Fruit fly (Drosophila melanogaster) whole organism, embryonic: ENCODE measurements around the gene CG10353.

Experiments used
- Adf1 ChIP-seq: fragments of 200-800 bp; sonication (Bioruptor generic); IDR thresholded peaks from 2 replicates; pipeline ENCODE4 v1.3.6; 2022; ENCODE audit warnings: missing biosample characterization, missing genetic modification characterization
- Atf-2 ChIP-seq: fragments of 200-800 bp; sonication (Bioruptor generic); optimal IDR thresholded peaks from 2 replicates; lab custom pipeline; 2016; ENCODE audit warnings: missing biosample characterization, missing genetic modification characterization
- B-H2 ChIP-seq: fragments of 200-800 bp; sonication (Bioruptor generic); optimal IDR thresholded peaks from 2 replicates; lab custom pipeline; 2018; ENCODE audit warnings: missing biosample characterization, mild to moderate bottlenecking, missing genetic modification characterization
- Bdp1 ChIP-seq: fragments of 200-800 bp; sonication (Bioruptor generic); optimal IDR thresholded peaks from 3 replicates; lab custom pipeline; 2016; ENCODE audit warnings: missing biosample characterization, missing genetic modification characterization
- Blimp-1 ChIP-seq: fragments of 200-800 bp; sonication (Bioruptor generic); optimal IDR thresholded peaks from 3 replicates; lab custom pipeline; 2018; ENCODE audit warnings: missing biosample characterization, missing genetic modification characterization, mild to moderate bottlenecking, moderate library complexity, missing genetic modification reagents
- Bteb2 ChIP-seq: fragments of 200-800 bp; sonication (Bioruptor generic); optimal IDR thresholded peaks from 2 replicates; lab custom pipeline; 2016; ENCODE audit warnings: missing biosample characterization, missing genetic modification characterization
- CG10321 ChIP-seq: fragments of 200-800 bp; sonication (Bioruptor generic); IDR thresholded peaks from 2 replicates; pipeline ENCODE4 v1.3.6; 2022; ENCODE audit warnings: missing biosample characterization, missing genetic modification characterization
- CG10565 ChIP-seq: fragments of 200-800 bp; sonication (Bioruptor generic); optimal IDR thresholded peaks from 3 replicates; lab custom pipeline; 2016; ENCODE audit warnings: missing biosample characterization, mild to moderate bottlenecking, missing genetic modification characterization
- CG11696 ChIP-seq: fragments of 200-800 bp; sonication (Bioruptor generic); IDR thresholded peaks from 2 replicates; pipeline ENCODE4 v1.3.6; 2022; ENCODE audit warnings: missing biosample characterization, missing genetic modification characterization
- CG12769 ChIP-seq: fragments of 200-800 bp; sonication (Bioruptor generic); optimal IDR thresholded peaks from 2 replicates; lab custom pipeline; 2019; ENCODE audit warnings: missing biosample characterization, mild to moderate bottlenecking, missing genetic modification characterization, moderate library complexity
- CG13296 ChIP-seq: fragments of 200-800 bp; sonication (Bioruptor generic); optimal IDR thresholded peaks from 3 replicates; lab custom pipeline; 2018; ENCODE audit warnings: missing biosample characterization, mild to moderate bottlenecking, missing genetic modification characterization
- CG14667 ChIP-seq: fragments of 200-800 bp; sonication (Bioruptor generic); IDR thresholded peaks from 2 replicates; pipeline ENCODE4 v1.3.6; 2022; ENCODE audit warnings: missing biosample characterization, missing genetic modification characterization
- CG17802 ChIP-seq: fragments of 200-800 bp; sonication (Bioruptor generic); optimal IDR thresholded peaks from 2 replicates; lab custom pipeline; 2018; ENCODE audit warnings: missing biosample characterization, mild to moderate bottlenecking, missing genetic modification characterization, moderate library complexity
- CG18262 ChIP-seq: fragments of 200-800 bp; optimal IDR thresholded peaks from 3 replicates; lab custom pipeline; 2019; ENCODE audit warnings: missing biosample characterization, mild to moderate bottlenecking, missing genetic modification characterization, moderate library complexity
- CG3847 ChIP-seq: fragments of 200-800 bp; sonication (Bioruptor generic); IDR thresholded peaks from 2 replicates; pipeline ENCODE4 v1.3.6; 2022; ENCODE audit warnings: missing biosample characterization, missing genetic modification characterization
- CG4404 ChIP-seq: fragments of 200-800 bp; sonication (Bioruptor generic); IDR thresholded peaks from 2 replicates; pipeline ENCODE4 v1.3.6; 2022; ENCODE audit warnings: missing biosample characterization, missing genetic modification characterization
- CG6854 ChIP-seq: fragments of 200-800 bp; sonication (Bioruptor generic); optimal IDR thresholded peaks from 3 replicates; lab custom pipeline; 2017; ENCODE audit warnings: missing biosample characterization, mild to moderate bottlenecking, missing genetic modification characterization
- CG7357 ChIP-seq: fragments of 200-800 bp; sonication (Bioruptor generic); IDR thresholded peaks from 3 replicates; pipeline ENCODE4 v1.3.6; 2022; ENCODE audit warnings: missing biosample characterization, missing genetic modification characterization
- CG8089 ChIP-seq: fragments of 200-800 bp; sonication (Bioruptor generic); optimal IDR thresholded peaks from 3 replicates; lab custom pipeline; 2016; ENCODE audit warnings: missing biosample characterization, missing genetic modification characterization
- CG8944 ChIP-seq: fragments of 200-800 bp; sonication (Bioruptor generic); optimal IDR thresholded peaks from 3 replicates; lab custom pipeline; 2016; ENCODE audit warnings: missing biosample characterization, missing genetic modification characterization
- CG9727 ChIP-seq: fragments of 200-800 bp; sonication (Bioruptor generic); optimal IDR thresholded peaks from 3 replicates; lab custom pipeline; 2017; ENCODE audit warnings: missing biosample characterization, mild to moderate bottlenecking, missing genetic modification characterization
- CG9876 ChIP-seq: fragments of 200-800 bp; sonication (Bioruptor generic); optimal IDR thresholded peaks from 2 replicates; lab custom pipeline; 2016; ENCODE audit warnings: missing biosample characterization, missing genetic modification characterization
- D19B ChIP-seq: fragments of 200-800 bp; sonication (Bioruptor generic); optimal IDR thresholded peaks from 2 replicates; lab custom pipeline; 2017; ENCODE audit warnings: missing biosample characterization, mild to moderate bottlenecking, missing genetic modification characterization
- Dbx ChIP-seq: fragments of 200-800 bp; sonication (Bioruptor generic); IDR thresholded peaks from 3 replicates; pipeline ENCODE4 v1.3.6; 2022; ENCODE audit warnings: missing biosample characterization, missing genetic modification characterization
- Dip2 ChIP-seq: fragments of 200-800 bp; sonication (Bioruptor generic); IDR thresholded peaks from 2 replicates; pipeline ENCODE4 v1.3.6; 2022; ENCODE audit warnings: missing biosample characterization, missing genetic modification characterization
- Doc3 ChIP-seq: fragments of 200-800 bp; sonication (Bioruptor generic); IDR thresholded peaks from 3 replicates; pipeline ENCODE4 v1.3.6; 2022; ENCODE audit warnings: missing biosample characterization, missing genetic modification characterization; ENCODE audit not compliant: partially characterized antibody
- Dref ChIP-seq: fragments of 200-800 bp; sonication (Bioruptor generic); IDR thresholded peaks from 2 replicates; pipeline ENCODE4 v1.3.6; 2022; ENCODE audit warnings: missing biosample characterization, missing genetic modification characterization
- Fer1 ChIP-seq: fragments of 200-800 bp; sonication (Bioruptor generic); optimal IDR thresholded peaks from 2 replicates; lab custom pipeline; 2017; ENCODE audit warnings: missing biosample characterization, mild to moderate bottlenecking, missing genetic modification characterization
- HLHmδ ChIP-seq: fragments of 200-800 bp; sonication (Bioruptor generic); optimal IDR thresholded peaks from 2 replicates; lab custom pipeline; 2018; ENCODE audit warnings: missing biosample characterization, mild to moderate bottlenecking, missing genetic modification characterization, moderate library complexity
- Kr ChIP-seq: fragments of 200-800 bp; sonication (Bioruptor generic); optimal IDR thresholded peaks from 2 replicates; lab custom pipeline; 2017; ENCODE audit warnings: missing biosample characterization, mild to moderate bottlenecking, missing genetic modification characterization
- Lhr ChIP-seq: fragments of 200-800 bp; sonication (Bioruptor generic); optimal IDR thresholded peaks from 3 replicates; lab custom pipeline; 2017; ENCODE audit warnings: mild to moderate bottlenecking, missing biosample characterization, missing genetic modification reagents, missing genetic modification characterization
- Oli ChIP-seq: fragments of 200-800 bp; sonication (Bioruptor generic); optimal IDR thresholded peaks from 2 replicates; lab custom pipeline; 2018; ENCODE audit warnings: missing biosample characterization, mild to moderate bottlenecking, missing genetic modification characterization, moderate library complexity
- bsh ChIP-seq, 2 experiments: fragments of 200-800 bp; sonication (Bioruptor generic); optimal IDR thresholded peaks; 2 replicates each; lab custom pipeline; 2017 to 2018; ENCODE audit warnings: mild to moderate bottlenecking in 2 of 2, missing biosample characterization in 2 of 2, missing genetic modification characterization in 2 of 2, moderate library complexity in 1 of 2
- cad ChIP-seq: fragments of >200 bp; optimal IDR thresholded peaks from 2 replicates; lab custom pipeline; 2017; ENCODE audit warnings: missing biosample characterization, missing genetic modification characterization
- dimm ChIP-seq: fragments of 200-800 bp; sonication (Bioruptor generic); IDR thresholded peaks from 2 replicates; pipeline ENCODE4 v1.3.6; 2022; ENCODE audit warnings: missing biosample characterization, missing genetic modification characterization
- dmrt99B ChIP-seq: fragments of 200-800 bp; sonication (Bioruptor generic); optimal IDR thresholded peaks from 2 replicates; lab custom pipeline; 2018; ENCODE audit warnings: missing biosample characterization, mild to moderate bottlenecking, missing genetic modification characterization, moderate library complexity
- ems ChIP-seq: fragments of 200-800 bp; sonication (Bioruptor generic); optimal IDR thresholded peaks from 3 replicates; lab custom pipeline; 2016; ENCODE audit warnings: missing biosample characterization, missing genetic modification characterization
- en ChIP-seq: fragments of 200-800 bp; sonication (Bioruptor generic); optimal IDR thresholded peaks from 2 replicates; lab custom pipeline; 2016; ENCODE audit warnings: missing biosample characterization, missing genetic modification characterization
- gem ChIP-seq: fragments of 200-800 bp; sonication (Bioruptor generic); optimal IDR thresholded peaks from 2 replicates; lab custom pipeline; 2019; ENCODE audit warnings: missing biosample characterization, mild to moderate bottlenecking, missing genetic modification characterization, moderate library complexity
- kah ChIP-seq: fragments of 200-800 bp; sonication (Bioruptor generic); optimal IDR thresholded peaks from 2 replicates; lab custom pipeline; 2018; ENCODE audit warnings: missing biosample characterization, mild to moderate bottlenecking, missing genetic modification characterization
- lab ChIP-seq: fragments of 200-800 bp; sonication (Bioruptor generic); optimal IDR thresholded peaks from 3 replicates; lab custom pipeline; 2017; ENCODE audit warnings: missing biosample characterization, missing genetic modification characterization, mild to moderate bottlenecking, moderate library complexity, missing genetic modification reagents
- lmd ChIP-seq: fragments of 200-800 bp; sonication (Bioruptor generic); IDR thresholded peaks from 2 replicates; pipeline ENCODE4 v1.3.6; 2022; ENCODE audit warnings: missing biosample characterization, missing genetic modification characterization
- mirr ChIP-seq: fragments of 200-800 bp; sonication (Bioruptor generic); optimal IDR thresholded peaks from 3 replicates; lab custom pipeline; 2018; ENCODE audit warnings: missing biosample characterization, mild to moderate bottlenecking, missing genetic modification characterization
- nau ChIP-seq: fragments of 200-800 bp; sonication (Bioruptor generic); optimal IDR thresholded peaks from 3 replicates; lab custom pipeline; 2017; ENCODE audit warnings: missing biosample characterization, mild to moderate bottlenecking, missing genetic modification characterization, missing genetic modification reagents
- pum ChIP-seq: fragments of 200-800 bp; sonication (Bioruptor generic); optimal IDR thresholded peaks from 2 replicates; lab custom pipeline; 2016; ENCODE audit warnings: missing biosample characterization, missing genetic modification characterization
- stc ChIP-seq: fragments of 200-800 bp; sonication (Bioruptor generic); IDR thresholded peaks from 2 replicates; pipeline ENCODE4 v1.3.6; 2022; ENCODE audit warnings: missing biosample characterization, missing genetic modification characterization
- toy ChIP-seq: fragments of 200-800 bp; sonication (Bioruptor generic); IDR thresholded peaks from 2 replicates; pipeline ENCODE4 v1.3.6; 2022; ENCODE audit warnings: missing biosample characterization, missing genetic modification characterization
- trh ChIP-seq: fragments of 200-800 bp; sonication (Bioruptor generic); optimal IDR thresholded peaks from 2 replicates; lab custom pipeline; 2016; ENCODE audit warnings: missing biosample characterization, missing genetic modification characterization
- wek ChIP-seq: fragments of 200-800 bp; sonication (Bioruptor generic); optimal IDR thresholded peaks from 3 replicates; lab custom pipeline; 2018; ENCODE audit warnings: missing biosample characterization, mild to moderate bottlenecking, missing genetic modification characterization, moderate library complexity
- zf30C ChIP-seq: fragments of 200-800 bp; sonication (Bioruptor generic); optimal IDR thresholded peaks from 3 replicates; lab custom pipeline; 2018; ENCODE audit warnings: missing biosample characterization, mild to moderate bottlenecking, missing genetic modification characterization
- zfh2 ChIP-seq: fragments of 200-800 bp; sonication (Bioruptor generic); optimal IDR thresholded peaks from 2 replicates; lab custom pipeline; 2016; ENCODE audit warnings: missing biosample characterization, missing genetic modification characterization

CG10353 gene

dm6 chrX:11854758-11855465 lies 32.0 kb downstream of the CG10353 start, which contains the start of the genes CG10347 and ATP7 (continued):
- TF ChIP-seq bsh (GFP tag; optimal IDR thresholded peaks at IDR 0.05; lab: Kevin White, UChicago): no peak
- TF ChIP-seq Dref (GFP tag; lab: Robert Waterston, UW): peak; percentile 87
- no peak for TF ChIP-seq CG7357 (GFP tag; lab: Robert Waterston, UW)
- TF ChIP-seq dmrt99B (tag; lab: Kevin White, UChicago): peak; percentile 3
- no peak for TF ChIP-seq trh (GFP tag; lab: Kevin White, UChicago)
- peak; percentile 5 for TF ChIP-seq nau
- no peak for TF ChIP-seq pum (GFP tag; lab: Kevin White, UChicago)
- no peak for TF ChIP-seq en (GFP tag; lab: Kevin White, UChicago)
- TF ChIP-seq wek (GFP tag; lab: Kevin White, UChicago): no peak
- peak; percentile 91 for TF ChIP-seq Doc3
- no peak for TF ChIP-seq Adf1
- TF ChIP-seq CG9876 (GFP tag; lab: Kevin White, UChicago): no peak
- TF ChIP-seq D19B (GFP tag; lab: Kevin White, UChicago): no peak
- peak; percentile 38 for TF ChIP-seq B-H2 (GFP tag; lab: Kevin White, UChicago)
- TF ChIP-seq Dbx (GFP tag; lab: Robert Waterston, UW): 0 out of 3 replicates have a peak, but pooled peaks have one; percentile 13
- TF ChIP-seq mirr (GFP tag; lab: Kevin White, UChicago): no peak
- no peak for TF ChIP-seq CG10321 (GFP tag; lab: Robert Waterston, UW)
- no peak for TF ChIP-seq CG11696 (GFP tag; lab: Robert Waterston, UW)
- TF ChIP-seq Blimp-1 (GFP tag; lab: Kevin White, UChicago): no peak
- no peak for TF ChIP-seq Bdp1 (GFP tag; lab: Kevin White, UChicago)
- no peak for TF ChIP-seq CG17802 (tag; lab: Kevin White, UChicago)
- TF ChIP-seq Lhr: no peak
- no peak for TF ChIP-seq Kr (GFP tag; lab: Kevin White, UChicago)
- peak; percentile 6 for TF ChIP-seq CG13296
- no peak for TF ChIP-seq Atf-2 (GFP tag; lab: Kevin White, UChicago)
- no peak for TF ChIP-seq CG6854 (GFP tag; lab: Kevin White, UChicago)
- TF ChIP-seq CG18262: peak; percentile 18
- no peak for TF ChIP-seq dimm (GFP tag; lab: Robert Waterston, UW)
- no peak for TF ChIP-seq Dip2 (GFP tag; lab: Robert Waterston, UW)
- TF ChIP-seq kah (GFP tag; lab: Kevin White, UChicago): no peak
- TF ChIP-seq lmd (GFP tag; lab: Robert Waterston, UW): no peak
- peak; percentile 40 for TF ChIP-seq ems (GFP tag; lab: Kevin White, UChicago)
- TF ChIP-seq lab (GFP tag; lab: Kevin White, UChicago): peak; percentile 40
- TF ChIP-seq Fer1 (GFP tag; lab: Kevin White, UChicago): peak; percentile 53
- no peak for TF ChIP-seq CG4404 (GFP tag; lab: Robert Waterston, UW)
- peak; percentile 49 for TF ChIP-seq gem (tag; lab: Kevin White, UChicago)
- no peak for TF ChIP-seq CG14667 (GFP tag; lab: Robert Waterston, UW)
- no peak for TF ChIP-seq CG3847 (GFP tag; lab: Robert Waterston, UW)
- TF ChIP-seq Oli (tag; lab: Kevin White, UChicago): no peak
- TF ChIP-seq CG10565 (GFP tag; lab: Kevin White, UChicago): no peak
- TF ChIP-seq CG8089 (GFP tag; lab: Kevin White, UChicago): no peak
- TF ChIP-seq toy (GFP tag; lab: Robert Waterston, UW): no peak
- TF ChIP-seq stc (GFP tag; lab: Robert Waterston, UW): no peak
- peak; percentile 20 for TF ChIP-seq zfh2 (GFP tag; lab: Kevin White, UChicago)
- TF ChIP-seq zf30C (GFP tag; lab: Kevin White, UChicago): no peak
- peak; percentile 5 for TF ChIP-seq CG12769 (tag; lab: Kevin White, UChicago)
- no peak for TF ChIP-seq cad (GFP tag; lab: Kevin White, UChicago)
- TF ChIP-seq CG9727: peak; percentile 9
- peak; percentile 26 for TF ChIP-seq CG8944
- TF ChIP-seq HLHmδ: no peak
- TF ChIP-seq Bteb2 (GFP tag; lab: Kevin White, UChicago): peak; percentile 13
